Worm (Caenorhabditis elegans) whole organism, L3 larva: ENCODE results near the gene F45D11.5.
"Not testable (repeated sequence)": the region's sequence is repeated elsewhere in the genome, so short reads cannot be mapped to it uniquely, and the experiment has no call there.

Experiments used
- R02D3.7 ChIP-seq: fragments of 150-350 bp; optimal IDR thresholded peaks from 2 replicates; lab custom pipeline; 2014; ENCODE audit warnings: missing biosample characterization, missing genetic modification characterization
- ZK546.5 ChIP-seq: sonication (generic microtip); optimal IDR thresholded peaks from 2 replicates; lab custom pipeline; 2017; ENCODE audit warnings: missing biosample characterization, missing genetic modification characterization
- aly-2 ChIP-seq: fragments of 150-350 bp; optimal IDR thresholded peaks from 2 replicates; lab custom pipeline; 2014; ENCODE audit warnings: missing biosample characterization, missing genetic modification characterization
- ama-1 ChIP-seq: fragments of 150-350 bp; optimal IDR thresholded peaks from 2 replicates; lab custom pipeline; 2018
- ceh-28 ChIP-seq: fragments of 150-350 bp; optimal IDR thresholded peaks from 2 replicates; lab custom pipeline; 2014; ENCODE audit warnings: missing biosample characterization, missing genetic modification reagents, missing genetic modification characterization
- ceh-82 ChIP-seq: fragments of 150-350 bp; optimal IDR thresholded peaks from 2 replicates; lab custom pipeline; 2014; ENCODE audit warnings: missing biosample characterization, missing genetic modification characterization
- ceh-9 ChIP-seq: sonication (generic microtip); optimal IDR thresholded peaks from 2 replicates; lab custom pipeline; 2018; ENCODE audit warnings: missing biosample characterization, missing genetic modification characterization
- daf-12 ChIP-seq: fragments of 150-350 bp; optimal IDR thresholded peaks from 2 replicates; lab custom pipeline; 2014; ENCODE audit warnings: missing biosample characterization, missing genetic modification reagents, missing genetic modification characterization
- egl-27 ChIP-seq: sonication (generic microtip); optimal IDR thresholded peaks from 4 replicates; lab custom pipeline; 2017; ENCODE audit warnings: missing biosample characterization, missing genetic modification reagents, missing genetic modification characterization
- elt-1 ChIP-seq: fragments of 150-350 bp; optimal IDR thresholded peaks from 2 replicates; lab custom pipeline; 2014; ENCODE audit warnings: missing biosample characterization, missing genetic modification characterization
- elt-3 ChIP-seq, 3 experiments: fragments of 150-350 bp in 1 of 3; sonication (generic microtip) in 2 of 3; optimal IDR thresholded peaks; 2 replicates in 2 of 3; 4 replicates in 1 of 3; lab custom pipeline; 2014 to 2017; ENCODE audit warnings: missing biosample characterization in 3 of 3, missing genetic modification characterization in 3 of 3
- eor-1 ChIP-seq, 2 experiments: fragments of 150-350 bp; optimal IDR thresholded peaks; 2 replicates each; lab custom pipeline; 2014 to 2018; ENCODE audit warnings: missing biosample characterization in 2 of 2, missing genetic modification characterization in 2 of 2
- fkh-10 ChIP-seq: sonication (generic microtip); optimal IDR thresholded peaks from 2 replicates; lab custom pipeline; 2017; ENCODE audit warnings: missing biosample characterization, missing genetic modification reagents, missing genetic modification characterization
- fkh-2 ChIP-seq: fragments of 150-350 bp; optimal IDR thresholded peaks from 2 replicates; lab custom pipeline; 2014; ENCODE audit warnings: missing biosample characterization, missing genetic modification reagents, missing genetic modification characterization
- lin-15B ChIP-seq: fragments of 150-350 bp; optimal IDR thresholded peaks from 2 replicates; lab custom pipeline; 2014; ENCODE audit warnings: missing biosample characterization, missing genetic modification characterization
- lin-39 ChIP-seq: fragments of 150-350 bp; optimal IDR thresholded peaks from 2 replicates; lab custom pipeline; 2018; ENCODE audit warnings: missing biosample characterization, missing genetic modification reagents, missing genetic modification characterization
- lsy-12 ChIP-seq: sonication (generic microtip); optimal IDR thresholded peaks from 2 replicates; lab custom pipeline; 2016; ENCODE audit warnings: mild to moderate bottlenecking, missing genetic modification characterization, missing compliant biosample characterization
- mdl-1 ChIP-seq: fragments of 150-350 bp; optimal IDR thresholded peaks from 2 replicates; lab custom pipeline; 2014; ENCODE audit warnings: missing biosample characterization, missing genetic modification characterization
- mml-1 ChIP-seq: fragments of 150-350 bp; sonication (generic microtip); optimal IDR thresholded peaks from 3 replicates; lab custom pipeline; 2014; ENCODE audit warnings: missing biosample characterization, missing genetic modification characterization
- nfya-1 ChIP-seq: sonication (generic microtip); optimal IDR thresholded peaks from 2 replicates; lab custom pipeline; 2017; ENCODE audit warnings: missing genetic modification characterization, mild to moderate bottlenecking, missing compliant biosample characterization, antibody characterized with exemption, moderate library complexity; ENCODE audit not compliant: insufficient read depth
- nhr-11 ChIP-seq: fragments of 150-350 bp; optimal IDR thresholded peaks from 2 replicates; lab custom pipeline; 2014; ENCODE audit warnings: missing biosample characterization, missing genetic modification characterization
- nhr-23 ChIP-seq: fragments of 150-350 bp; optimal IDR thresholded peaks from 2 replicates; lab custom pipeline; 2014; ENCODE audit warnings: missing biosample characterization, missing genetic modification reagents, missing genetic modification characterization
- nhr-237 ChIP-seq: fragments of 150-350 bp; optimal IDR thresholded peaks from 2 replicates; lab custom pipeline; 2014; ENCODE audit warnings: missing biosample characterization, missing genetic modification characterization
- nhr-25 ChIP-seq: sonication (generic microtip); optimal IDR thresholded peaks from 2 replicates; lab custom pipeline; 2017; ENCODE audit warnings: missing biosample characterization, missing genetic modification characterization
- nhr-43 ChIP-seq: sonication (generic microtip); optimal IDR thresholded peaks from 2 replicates; lab custom pipeline; 2016; ENCODE audit warnings: mild to moderate bottlenecking, missing genetic modification characterization, missing compliant biosample characterization; ENCODE audit not compliant: poor library complexity, severe bottlenecking
- nhr-67 ChIP-seq: fragments of 150-350 bp; optimal IDR thresholded peaks from 2 replicates; lab custom pipeline; 2014; ENCODE audit warnings: missing biosample characterization, missing genetic modification characterization
- nhr-76 ChIP-seq: fragments of 150-350 bp; sonication (generic microtip); optimal IDR thresholded peaks from 5 replicates; lab custom pipeline; 2014; ENCODE audit warnings: missing biosample characterization, missing genetic modification characterization
- nhr-77 ChIP-seq: fragments of 150-350 bp; optimal IDR thresholded peaks from 2 replicates; lab custom pipeline; 2014; ENCODE audit warnings: missing biosample characterization, missing genetic modification characterization
- pha-4 ChIP-seq: fragments of 150-350 bp; optimal IDR thresholded peaks from 2 replicates; lab custom pipeline; 2014; ENCODE audit warnings: missing biosample characterization, missing genetic modification reagents, missing genetic modification characterization
- pqm-1 ChIP-seq: fragments of 150-350 bp; optimal IDR thresholded peaks from 2 replicates; lab custom pipeline; 2017; ENCODE audit warnings: missing biosample characterization, missing genetic modification characterization, inconsistent platforms
- sea-2 ChIP-seq: fragments of 150-350 bp; sonication (generic microtip); optimal IDR thresholded peaks from 4 replicates; lab custom pipeline; 2014; ENCODE audit warnings: missing biosample characterization, missing genetic modification reagents, missing genetic modification characterization
- skn-1 ChIP-seq: fragments of 150-350 bp; optimal IDR thresholded peaks from 2 replicates; lab custom pipeline; 2014; ENCODE audit warnings: missing biosample characterization, missing genetic modification characterization
- unc-62 ChIP-seq: fragments of 150-350 bp; sonication (generic microtip); optimal IDR thresholded peaks from 4 replicates; lab custom pipeline; 2014; ENCODE audit warnings: missing biosample characterization, missing genetic modification reagents, missing genetic modification characterization
- zag-1 ChIP-seq: fragments of 150-350 bp; optimal IDR thresholded peaks from 2 replicates; lab custom pipeline; 2014; ENCODE audit warnings: missing biosample characterization, missing genetic modification characterization

F45D11.5 gene

ce11 chrII:961961-962360 lies 39.5 kb upstream of the F45D11.5 start, which contains the start of gene C32B5.13:
C32B5.13 (minus strand) TSS chrII:962061.
- no peak for TF ChIP-seq lin-39 (tag; lab: Kevin White, UChicago)

DNA sequence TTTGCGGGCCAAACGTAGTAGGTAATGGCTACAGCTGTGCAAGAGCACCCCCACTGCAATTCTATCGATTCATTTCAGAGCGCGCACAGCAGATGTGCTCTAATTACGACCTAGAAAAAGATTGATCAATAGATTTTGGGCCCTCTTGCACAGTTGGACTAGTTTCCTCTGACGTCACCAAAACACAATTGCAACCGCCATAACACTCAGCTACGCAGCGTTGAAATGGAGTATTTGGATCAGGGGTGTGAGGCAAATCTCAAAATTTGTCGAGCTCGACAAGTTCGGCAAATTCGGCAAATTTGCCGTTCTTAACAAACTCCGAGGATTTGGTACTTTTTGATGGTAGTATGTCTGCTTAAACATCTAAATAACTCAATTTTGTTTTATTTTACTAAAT lies 34.5 kb upstream of the F45D11.5 start, which contains the start of gene fbxc-18:
Gene fbxc-18 (minus strand): TSS at position 101 of the 400 bp plus-strand sequence.
- TF ChIP-seq nhr-237; fkh-2 (tag; lab: Kevin White, UChicago); nhr-11 (tag; lab: Kevin White, UChicago): not testable (repeated sequence)
- TF ChIP-seq, all 47 proteins: peak for 0; not testable (repeated sequence) for 47

DNA sequence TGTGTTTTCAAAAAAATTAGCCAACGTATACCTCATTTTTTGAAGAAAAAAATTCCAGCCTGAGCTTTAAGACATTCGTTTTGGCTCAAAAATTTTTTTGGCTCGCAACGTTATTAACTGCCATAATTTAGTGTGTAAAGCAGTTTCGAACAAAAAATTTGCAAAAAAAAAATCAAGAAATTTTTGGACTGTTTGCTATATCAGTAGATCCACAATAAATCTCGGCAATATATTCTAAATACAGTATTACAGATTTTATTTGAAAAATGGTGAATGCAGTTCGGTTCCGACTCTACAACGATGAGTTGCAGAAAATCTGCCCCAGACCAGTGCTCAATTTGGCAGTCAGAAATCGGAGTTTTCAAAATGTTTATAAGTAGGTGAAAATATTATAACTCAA lies 33.4 kb upstream of the F45D11.5 start, which contains the start of gene C32B5.6:
Gene C32B5.6 (plus strand): TSS at position 301 of the 400 bp plus-strand sequence.
- not testable (repeated sequence) for TF ChIP-seq nfya-1, nhr-23, ceh-82 (tag; lab: Kevin White, UChicago)

DNA sequence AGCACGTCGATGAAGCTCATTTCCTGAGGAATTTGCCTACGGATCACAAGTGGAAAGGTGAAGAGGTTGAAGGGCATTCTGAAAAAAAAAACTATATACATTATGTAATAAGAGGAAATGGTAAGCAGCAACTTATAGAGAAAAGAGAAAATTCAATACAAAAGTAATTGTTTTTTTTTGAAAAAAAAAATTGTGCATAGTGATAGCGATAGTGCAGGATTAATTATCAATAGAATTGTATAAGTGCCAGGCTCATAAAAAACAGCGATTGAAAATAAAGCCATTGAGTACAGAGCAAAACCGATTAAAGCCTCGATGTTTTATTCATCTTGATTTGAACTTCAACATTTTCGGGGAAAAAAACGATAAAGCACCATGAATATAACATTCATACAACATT lies 28.7 kb upstream of the F45D11.5 start, which contains the start of gene C32B5.15:
Gene C32B5.15 (minus strand): TSS at position 101 of the 400 bp plus-strand sequence.
- TF ChIP-seq lin-15B (tag; lab: Kevin White, UChicago): no peak
- no peak for TF ChIP-seq nhr-76 (tag; lab: Kevin White, UChicago)
- TF ChIP-seq unc-62: no peak
- TF ChIP-seq elt-1: no peak
- TF ChIP-seq mml-1: no peak
- no peak for TF ChIP-seq ceh-82 (tag; lab: Kevin White, UChicago)
- no peak for TF ChIP-seq ceh-9
- no peak for TF ChIP-seq skn-1 (tag; lab: Kevin White, UChicago)
- no peak for TF ChIP-seq aly-2 (tag; lab: Kevin White, UChicago)
- TF ChIP-seq mdl-1 (tag; lab: Kevin White, UChicago): no peak
- TF ChIP-seq ama-1: no peak
- TF ChIP-seq fkh-10 (GFP tag; lab: Kevin White, UChicago): no peak
- TF ChIP-seq pha-4 (tag; lab: Kevin White, UChicago): no peak

DNA sequence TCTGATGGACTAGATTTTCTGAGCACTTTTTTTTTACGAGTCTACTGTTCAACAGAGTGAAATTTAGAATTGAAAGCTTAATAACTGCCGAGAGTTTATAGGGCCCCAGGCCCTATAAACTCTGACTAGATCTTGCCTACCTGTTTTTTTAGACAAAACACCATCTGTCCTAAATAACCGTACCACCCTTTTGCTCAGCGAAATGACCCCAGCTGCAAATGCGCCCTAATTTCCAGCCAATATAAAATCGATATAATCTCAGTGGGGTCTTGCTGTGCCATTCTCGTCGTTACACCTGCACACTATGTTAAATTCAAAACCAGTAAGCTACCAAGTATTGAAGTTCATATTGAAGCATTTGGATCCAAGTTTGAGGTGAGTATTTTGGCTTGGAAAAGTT lies 27.5 kb upstream of the F45D11.5 start, which contains the start of gene fbxc-14:
Gene fbxc-14 (plus strand): TSS at position 301 of the 400 bp plus-strand sequence.
- TF ChIP-seq elt-3 (tag; optimal IDR thresholded peaks at IDR 0.05; lab: Kevin White, UChicago) (no peak), pqm-1 (tag; lab: Kevin White, UChicago) (no peak), R02D3.7 (tag; lab: Kevin White, UChicago) (no peak), egl-27 (tag; lab: Kevin White, UChicago) (no peak), daf-12 (tag; lab: Kevin White, UChicago) (no peak), nhr-77 (tag; lab: Kevin White, UChicago) (no peak), mdl-1 (tag; lab: Kevin White, UChicago) (no peak), fkh-2 (tag; lab: Kevin White, UChicago) (no peak), skn-1 (tag; lab: Kevin White, UChicago) (no peak)

ce11 chrII:979135-979534 lies 22.4 kb upstream of the F45D11.5 start, which contains the start of the genes fbxc-17 and fbxc-15:
fbxc-17 (minus strand) TSS chrII:979235.
fbxc-15 (plus strand) TSS chrII:979423.
- TF ChIP-seq nfya-1 (tag; lab: Kevin White, UChicago) (no peak), pha-4 (tag; lab: Kevin White, UChicago) (no peak), ceh-82 (tag; lab: Kevin White, UChicago) (no peak), eor-1 (tag; optimal IDR thresholded peaks at IDR 0.05; lab: Kevin White, UChicago) (no peak), nhr-43 (tag; lab: Kevin White, UChicago) (no peak), zag-1 (tag; lab: Kevin White, UChicago) (no peak), sea-2 (GFP tag; lab: Kevin White, UChicago) (no peak)

ce11 chrII:982842-983241 lies 18.7 kb upstream of the F45D11.5 start, which contains the start of gene srh-274:
srh-274 (plus strand) TSS chrII:983142.
- no peak for TF ChIP-seq nhr-67 (tag; lab: Kevin White, UChicago)
- no peak for TF ChIP-seq nhr-77 (tag; lab: Kevin White, UChicago)
- no peak for TF ChIP-seq fkh-10 (GFP tag; lab: Kevin White, UChicago)
- no peak for TF ChIP-seq elt-3 (tag; optimal IDR thresholded peaks at IDR 0.05; lab: Kevin White, UChicago)
- TF ChIP-seq mml-1: no peak
- no peak for TF ChIP-seq ZK546.5 (tag; lab: Kevin White, UChicago)
- no peak for TF ChIP-seq mdl-1 (tag; lab: Kevin White, UChicago)
- no peak for TF ChIP-seq pha-4 (tag; lab: Kevin White, UChicago)
- TF ChIP-seq ama-1: no peak
- no peak for TF ChIP-seq nhr-25 (tag; lab: Kevin White, UChicago)
- TF ChIP-seq eor-1 (tag; optimal IDR thresholded peaks at IDR 0.05; lab: Kevin White, UChicago): no peak
- no peak for TF ChIP-seq nfya-1 (tag; lab: Kevin White, UChicago)
- TF ChIP-seq ceh-82 (tag; lab: Kevin White, UChicago): no peak
- no peak for TF ChIP-seq ceh-28 (tag; lab: Kevin White, UChicago)
- TF ChIP-seq nhr-23 (tag; lab: Kevin White, UChicago): no peak
- no peak for TF ChIP-seq nhr-76 (tag; lab: Kevin White, UChicago)
- no peak for TF ChIP-seq nhr-11 (tag; lab: Kevin White, UChicago)
- no peak for TF ChIP-seq lsy-12
